Worm (Caenorhabditis elegans) whole organism, L3 larva: ENCODE measurements around the gene B0310.2.

Experiments
- nhr-11 ChIP-seq: fragments of 150-350 bp; optimal IDR thresholded peaks from 2 replicates; lab custom pipeline; 2014; ENCODE audit warnings: missing biosample characterization, missing genetic modification characterization
- nhr-23 ChIP-seq: fragments of 150-350 bp; optimal IDR thresholded peaks from 2 replicates; lab custom pipeline; 2014; ENCODE audit warnings: missing biosample characterization, missing genetic modification reagents, missing genetic modification characterization
- nhr-25 ChIP-seq: sonication (generic microtip); optimal IDR thresholded peaks from 2 replicates; lab custom pipeline; 2017; ENCODE audit warnings: missing biosample characterization, missing genetic modification characterization
- snpc-4 ChIP-seq: fragments of 150-350 bp; optimal IDR thresholded peaks from 2 replicates; lab custom pipeline; 2014; ENCODE audit warnings: missing biosample characterization, missing genetic modification characterization

- TF ChIP-seq snpc-4 (tag; lab: Kevin White, UChicago) (no peak), nhr-23 (tag; lab: Kevin White, UChicago) (no peak), nhr-25 (tag; lab: Kevin White, UChicago) (no peak), nhr-11 (no peak)
Observed at ce11 chrX:538083-538482, 31.3 kb upstream of the B0310.2 start.
